Fruit fly (Drosophila melanogaster) Kc167 (cell line): ENCODE data around the gene Sfp77F.

Source experiments
- Myc ChIP-seq: fragments of >200 bp; optimal IDR thresholded peaks from 2 replicates; lab custom pipeline; 2017; ENCODE audit warnings: missing external identifiers
- Sin3A ChIP-seq: fragments of >200 bp; optimal IDR thresholded peaks from 2 replicates; lab custom pipeline; 2018; ENCODE audit warnings: missing external identifiers
- h ChIP-seq: fragments of >200 bp; optimal IDR thresholded peaks from 3 replicates; lab custom pipeline; 2018; ENCODE audit warnings: missing external identifiers
- psq ChIP-seq: fragments of >200 bp; optimal IDR thresholded peaks from 2 replicates; lab custom pipeline; 2017; ENCODE audit warnings: missing external identifiers

DNA sequence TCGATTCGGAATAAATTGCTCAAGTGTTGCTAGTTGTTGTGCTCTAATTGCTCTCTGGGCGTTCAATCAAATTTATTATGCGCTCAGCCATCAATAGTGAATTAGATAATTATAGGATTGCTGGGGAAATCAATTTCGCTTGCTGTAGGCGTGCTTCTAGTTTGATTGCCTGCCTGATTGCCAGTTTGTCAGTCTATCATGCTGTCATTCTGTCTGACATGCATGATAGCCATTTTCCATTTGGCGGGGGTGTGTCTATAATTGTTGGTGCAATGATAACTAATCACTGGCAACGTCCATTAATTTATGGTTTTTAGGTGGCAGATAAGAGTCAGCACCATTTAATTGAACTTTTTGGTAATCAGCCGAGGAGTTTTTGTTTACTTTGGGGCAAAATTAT, 39.6 kb downstream of the Sfp77F start:
- TF ChIP-seq psq (lab: Kevin White, UChicago) (no peak), h (no peak), Myc (lab: Kevin White, UChicago) (no peak), Sin3A (lab: Kevin White, UChicago) (no peak)
